Worm (Caenorhabditis elegans) whole organism, L3 larva: Measurements from ENCODE around the gene Y54G2A.26.

Experiments
- R02D3.7 ChIP-seq: fragments of 150-350 bp; optimal IDR thresholded peaks from 2 replicates; lab custom pipeline; 2014; ENCODE audit warnings: missing biosample characterization, missing genetic modification characterization
- aly-2 ChIP-seq: fragments of 150-350 bp; optimal IDR thresholded peaks from 2 replicates; lab custom pipeline; 2014; ENCODE audit warnings: missing biosample characterization, missing genetic modification characterization
- ceh-28 ChIP-seq: fragments of 150-350 bp; optimal IDR thresholded peaks from 2 replicates; lab custom pipeline; 2014; ENCODE audit warnings: missing biosample characterization, missing genetic modification reagents, missing genetic modification characterization
- ceh-82 ChIP-seq: fragments of 150-350 bp; optimal IDR thresholded peaks from 2 replicates; lab custom pipeline; 2014; ENCODE audit warnings: missing biosample characterization, missing genetic modification characterization
- egl-5 ChIP-seq: fragments of 150-350 bp; optimal IDR thresholded peaks from 2 replicates; lab custom pipeline; 2017; ENCODE audit warnings: missing biosample characterization, missing genetic modification reagents, missing genetic modification characterization, inconsistent platforms
- elt-1 ChIP-seq: fragments of 150-350 bp; optimal IDR thresholded peaks from 2 replicates; lab custom pipeline; 2014; ENCODE audit warnings: missing biosample characterization, missing genetic modification characterization
- elt-2 ChIP-seq: sonication (generic microtip); optimal IDR thresholded peaks from 2 replicates; lab custom pipeline; 2016; ENCODE audit warnings: missing genetic modification reagents, mild to moderate bottlenecking, missing genetic modification characterization, missing compliant biosample characterization
- elt-3 ChIP-seq, 3 experiments: fragments of 150-350 bp in 1 of 3; sonication (generic microtip) in 2 of 3; optimal IDR thresholded peaks; 2 replicates in 2 of 3; 4 replicates in 1 of 3; lab custom pipeline; 2014 to 2017; ENCODE audit warnings: missing biosample characterization in 3 of 3, missing genetic modification characterization in 3 of 3
- eor-1 ChIP-seq, 2 experiments: fragments of 150-350 bp; optimal IDR thresholded peaks; 2 replicates each; lab custom pipeline; 2014 to 2018; ENCODE audit warnings: missing biosample characterization in 2 of 2, missing genetic modification characterization in 2 of 2
- fkh-10 ChIP-seq: sonication (generic microtip); optimal IDR thresholded peaks from 2 replicates; lab custom pipeline; 2017; ENCODE audit warnings: missing biosample characterization, missing genetic modification reagents, missing genetic modification characterization
- fkh-2 ChIP-seq: fragments of 150-350 bp; optimal IDR thresholded peaks from 2 replicates; lab custom pipeline; 2014; ENCODE audit warnings: missing biosample characterization, missing genetic modification reagents, missing genetic modification characterization
- fos-1 ChIP-seq: fragments of 150-350 bp; optimal IDR thresholded peaks from 2 replicates; lab custom pipeline; 2014; ENCODE audit warnings: missing biosample characterization, missing genetic modification characterization
- jun-1 ChIP-seq: fragments of 150-350 bp; optimal IDR thresholded peaks from 2 replicates; lab custom pipeline; 2014; ENCODE audit warnings: missing biosample characterization, missing genetic modification reagents, missing genetic modification characterization
- lin-15B ChIP-seq: fragments of 150-350 bp; optimal IDR thresholded peaks from 2 replicates; lab custom pipeline; 2014; ENCODE audit warnings: missing biosample characterization, missing genetic modification characterization
- lin-39 ChIP-seq: fragments of 150-350 bp; optimal IDR thresholded peaks from 2 replicates; lab custom pipeline; 2018; ENCODE audit warnings: missing biosample characterization, missing genetic modification reagents, missing genetic modification characterization
- mml-1 ChIP-seq: fragments of 150-350 bp; sonication (generic microtip); optimal IDR thresholded peaks from 3 replicates; lab custom pipeline; 2014; ENCODE audit warnings: missing biosample characterization, missing genetic modification characterization
- nfya-1 ChIP-seq: sonication (generic microtip); optimal IDR thresholded peaks from 2 replicates; lab custom pipeline; 2017; ENCODE audit warnings: missing genetic modification characterization, mild to moderate bottlenecking, missing compliant biosample characterization, antibody characterized with exemption, moderate library complexity; ENCODE audit not compliant: insufficient read depth
- nhr-11 ChIP-seq: fragments of 150-350 bp; optimal IDR thresholded peaks from 2 replicates; lab custom pipeline; 2014; ENCODE audit warnings: missing biosample characterization, missing genetic modification characterization
- nhr-12 ChIP-seq: fragments of 150-350 bp; optimal IDR thresholded peaks from 2 replicates; lab custom pipeline; 2014; ENCODE audit warnings: missing biosample characterization, missing genetic modification characterization
- nhr-23 ChIP-seq: fragments of 150-350 bp; optimal IDR thresholded peaks from 2 replicates; lab custom pipeline; 2014; ENCODE audit warnings: missing biosample characterization, missing genetic modification reagents, missing genetic modification characterization
- nhr-237 ChIP-seq: fragments of 150-350 bp; optimal IDR thresholded peaks from 2 replicates; lab custom pipeline; 2014; ENCODE audit warnings: missing biosample characterization, missing genetic modification characterization
- nhr-28 ChIP-seq: fragments of 150-350 bp; optimal IDR thresholded peaks from 2 replicates; lab custom pipeline; 2014; ENCODE audit warnings: missing biosample characterization, missing genetic modification characterization
- nhr-43 ChIP-seq: sonication (generic microtip); optimal IDR thresholded peaks from 2 replicates; lab custom pipeline; 2016; ENCODE audit warnings: mild to moderate bottlenecking, missing genetic modification characterization, missing compliant biosample characterization; ENCODE audit not compliant: poor library complexity, severe bottlenecking
- nhr-67 ChIP-seq: fragments of 150-350 bp; optimal IDR thresholded peaks from 2 replicates; lab custom pipeline; 2014; ENCODE audit warnings: missing biosample characterization, missing genetic modification characterization
- nhr-77 ChIP-seq: fragments of 150-350 bp; optimal IDR thresholded peaks from 2 replicates; lab custom pipeline; 2014; ENCODE audit warnings: missing biosample characterization, missing genetic modification characterization
- pha-4 ChIP-seq: fragments of 150-350 bp; optimal IDR thresholded peaks from 2 replicates; lab custom pipeline; 2014; ENCODE audit warnings: missing biosample characterization, missing genetic modification reagents, missing genetic modification characterization
- pqm-1 ChIP-seq: fragments of 150-350 bp; optimal IDR thresholded peaks from 2 replicates; lab custom pipeline; 2017; ENCODE audit warnings: missing biosample characterization, missing genetic modification characterization, inconsistent platforms
- skn-1 ChIP-seq: fragments of 150-350 bp; optimal IDR thresholded peaks from 2 replicates; lab custom pipeline; 2014; ENCODE audit warnings: missing biosample characterization, missing genetic modification characterization
- snpc-4 ChIP-seq: fragments of 150-350 bp; optimal IDR thresholded peaks from 2 replicates; lab custom pipeline; 2014; ENCODE audit warnings: missing biosample characterization, missing genetic modification characterization
- tbx-2 ChIP-seq: sonication (generic microtip); optimal IDR thresholded peaks from 2 replicates; lab custom pipeline; 2016; ENCODE audit warnings: mild to moderate bottlenecking, missing genetic modification characterization, missing compliant biosample characterization
- unc-39 ChIP-seq: sonication (generic microtip); optimal IDR thresholded peaks from 4 replicates; lab custom pipeline; 2017; ENCODE audit warnings: missing biosample characterization, missing genetic modification characterization
- unc-62 ChIP-seq: fragments of 150-350 bp; sonication (generic microtip); optimal IDR thresholded peaks from 4 replicates; lab custom pipeline; 2014; ENCODE audit warnings: missing biosample characterization, missing genetic modification reagents, missing genetic modification characterization
- ztf-11 ChIP-seq: fragments of 150-350 bp; optimal IDR thresholded peaks from 2 replicates; lab custom pipeline; 2014; ENCODE audit warnings: missing biosample characterization, missing genetic modification characterization
- ztf-4 ChIP-seq: fragments of 150-350 bp; optimal IDR thresholded peaks from 2 replicates; lab custom pipeline; 2014; ENCODE audit warnings: missing biosample characterization, missing genetic modification characterization

Gene Y54G2A.26

ce11 chrIV:3032020-3032419 lies 36.7 kb upstream of the Y54G2A.26 start:
- TF ChIP-seq nhr-43 (tag; lab: Kevin White, UChicago): no peak
- TF ChIP-seq tbx-2 (tag; lab: Kevin White, UChicago): no peak
- TF ChIP-seq mml-1 (tag; lab: Kevin White, UChicago): no peak
- TF ChIP-seq unc-62 (GFP tag; lab: Kevin White, UChicago): no peak
- TF ChIP-seq eor-1 (tag; optimal IDR thresholded peaks at IDR 0.05; lab: Kevin White, UChicago): no peak
- TF ChIP-seq egl-5: no peak
- TF ChIP-seq nhr-28 (tag; lab: Kevin White, UChicago): no peak
- TF ChIP-seq nfya-1 (tag; lab: Kevin White, UChicago): no peak
- TF ChIP-seq nhr-67 (tag; lab: Kevin White, UChicago): no peak
- TF ChIP-seq lin-39 (tag; lab: Kevin White, UChicago): no peak
- no peak for TF ChIP-seq nhr-77 (tag; lab: Kevin White, UChicago)
- no peak for TF ChIP-seq aly-2

DNA sequence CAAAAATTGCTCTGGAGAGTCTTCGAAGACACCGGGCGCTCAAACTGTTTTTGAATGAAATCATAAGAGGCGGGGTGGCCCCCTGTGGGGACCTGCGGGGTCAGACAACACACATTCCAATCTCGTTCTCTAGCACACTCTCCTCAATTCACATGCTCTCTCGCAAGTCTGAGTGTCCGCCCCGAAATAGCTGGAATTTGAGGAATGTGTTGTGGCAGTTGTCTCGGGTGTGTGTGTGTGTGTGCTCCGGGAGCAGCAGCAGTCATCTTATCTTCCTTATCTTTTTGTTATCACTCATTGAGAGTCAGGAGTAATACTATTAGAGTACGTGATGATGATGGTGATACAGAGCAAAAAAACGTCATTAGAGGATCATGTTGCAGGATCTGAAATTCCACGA lies 34.6 kb upstream of the Y54G2A.26 start:
- TF ChIP-seq nhr-23 (tag; lab: Kevin White, UChicago): no peak
- peak; percentile 15 for TF ChIP-seq nfya-1 (tag; lab: Kevin White, UChicago)
- TF ChIP-seq ceh-82 (tag; lab: Kevin White, UChicago): no peak
- TF ChIP-seq lin-39 (tag; lab: Kevin White, UChicago): peak; percentile 56
- TF ChIP-seq elt-2 (tag; lab: Kevin White, UChicago): peak; percentile 69
- TF ChIP-seq elt-3 (tag; optimal IDR thresholded peaks at IDR 0.05; lab: Kevin White, UChicago): no peak
- TF ChIP-seq egl-5: peak; percentile 54
- no peak for TF ChIP-seq nhr-28 (tag; lab: Kevin White, UChicago)
- peak; percentile 67 for TF ChIP-seq pqm-1

DNA sequence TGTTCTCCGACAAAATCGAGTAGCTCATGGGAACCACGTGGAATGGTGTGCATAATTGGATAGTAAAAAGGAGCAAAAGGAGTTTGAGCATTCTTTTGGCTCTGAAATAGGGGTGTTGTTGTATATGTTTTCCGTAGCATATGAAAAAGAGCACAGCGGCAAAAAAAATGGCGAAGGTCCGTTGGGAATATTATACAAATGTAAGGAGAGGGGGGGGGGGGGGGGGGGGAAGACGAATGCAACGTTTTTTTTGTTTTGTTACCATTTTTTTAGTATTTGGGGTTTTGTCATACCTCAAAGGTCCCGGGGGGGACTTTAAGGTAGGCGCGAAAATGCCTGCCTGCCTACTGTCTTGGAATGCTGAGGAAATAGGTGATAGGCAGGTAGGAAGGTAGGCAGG lies 33.6 kb upstream of the Y54G2A.26 start, which contains the start of gene ndnf-1:
ndnf-1 (minus strand) TSS at position 101 of the 400 bp plus-strand sequence.
- TF ChIP-seq R02D3.7 (tag; lab: Kevin White, UChicago) (no peak), elt-1 (tag; lab: Kevin White, UChicago) (no peak), skn-1 (tag; lab: Kevin White, UChicago) (no peak), fkh-2 (no peak), nhr-12 (tag; lab: Kevin White, UChicago) (no peak), nhr-77 (tag; lab: Kevin White, UChicago) (no peak), jun-1 (tag; lab: Kevin White, UChicago) (no peak), aly-2 (no peak), eor-1 (tag; optimal IDR thresholded peaks at IDR 0.05; lab: Kevin White, UChicago) (no peak), snpc-4 (tag; lab: Kevin White, UChicago) (no peak), nhr-237 (tag; lab: Kevin White, UChicago) (no peak), fkh-10 (GFP tag; lab: Kevin White, UChicago) (no peak), ztf-4 (tag; lab: Kevin White, UChicago) (no peak), nhr-43 (tag; lab: Kevin White, UChicago) (no peak), unc-62 (GFP tag; lab: Kevin White, UChicago) (no peak), ztf-11 (tag; lab: Kevin White, UChicago) (no peak), pha-4 (tag; lab: Kevin White, UChicago) (no peak)

DNA sequence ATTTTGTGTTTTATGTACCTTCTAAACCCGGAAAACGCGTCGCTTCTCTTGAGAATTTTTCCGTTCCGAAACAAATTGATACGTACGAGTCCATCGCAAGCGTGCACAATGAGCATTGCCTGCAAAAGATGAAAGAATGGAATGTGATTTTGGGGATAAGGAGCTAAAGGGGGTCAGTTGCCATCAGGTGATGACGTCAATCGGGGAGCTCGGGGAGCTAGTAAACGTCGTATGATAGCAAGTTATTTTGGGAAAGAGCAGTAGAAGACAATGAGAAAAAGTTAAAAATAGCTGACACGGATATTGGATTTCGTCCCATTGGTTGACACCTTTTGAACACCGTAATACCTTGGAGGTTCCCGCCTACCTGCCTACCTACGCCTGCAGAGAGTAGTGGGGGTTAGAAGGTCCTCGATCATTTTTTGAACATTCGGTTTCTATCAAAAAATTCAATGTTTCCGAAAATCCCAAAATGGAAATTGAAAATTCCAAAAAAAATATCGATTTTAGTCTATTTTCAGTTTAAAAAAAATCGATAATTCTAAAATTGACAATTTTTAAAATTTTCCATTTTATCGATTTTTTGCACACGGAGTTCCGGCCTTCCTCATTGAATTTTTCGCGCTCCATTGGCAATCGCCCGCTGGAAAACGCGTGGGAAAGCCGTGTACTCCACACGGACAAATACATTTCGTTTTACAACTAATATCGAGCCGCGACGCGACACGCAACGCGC lies 30.8 kb upstream of the Y54G2A.26 start:
- TF ChIP-seq lin-39 (tag; lab: Kevin White, UChicago) (peak; percentile 9), snpc-4 (tag; lab: Kevin White, UChicago) (no peak), ztf-11 (tag; lab: Kevin White, UChicago) (no peak), egl-5 (peak; percentile 22), elt-1 (tag; lab: Kevin White, UChicago) (no peak), nfya-1 (tag; lab: Kevin White, UChicago) (peak; percentile 14), nhr-11 (peak; percentile 44), ceh-28 (peak; percentile 62), nhr-67 (tag; lab: Kevin White, UChicago) (no peak)

DNA sequence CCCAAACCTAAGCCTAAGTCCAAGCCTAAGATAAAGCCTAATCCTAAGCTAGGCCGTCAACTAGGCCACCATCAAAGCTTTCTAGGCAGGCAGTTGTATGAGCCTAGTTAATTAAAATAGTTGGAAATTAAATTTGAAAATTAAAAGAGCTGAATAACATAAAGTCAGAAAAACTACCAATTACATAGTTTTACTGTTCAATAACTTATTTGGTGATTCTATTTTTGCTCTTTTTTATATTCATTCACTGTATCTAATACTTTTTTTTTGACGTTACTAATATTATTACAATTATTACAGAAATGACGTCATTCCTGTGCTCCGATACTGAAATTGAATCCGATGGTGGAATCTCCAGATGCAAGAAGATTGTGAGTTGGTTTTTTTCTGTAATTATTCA lies 24.2 kb upstream of the Y54G2A.26 start, which contains the start of gene lin-22:
lin-22 (plus strand) TSS at position 301 of the 400 bp plus-strand sequence.
- TF ChIP-seq pha-4 (tag; lab: Kevin White, UChicago): no peak
- no peak for TF ChIP-seq unc-39 (tag; lab: Kevin White, UChicago)
- TF ChIP-seq fos-1 (tag; lab: Kevin White, UChicago): no peak
- no peak for TF ChIP-seq lin-15B (tag; lab: Kevin White, UChicago)
- TF ChIP-seq, all 47 proteins: peak for 0
